Fruit fly (Drosophila melanogaster) whole organism, adult: ENCODE measurements around the gene goe.

ENCODE experiments used
- CG11617 ChIP-seq: fragments of 200-800 bp; sonication (Bioruptor generic); optimal IDR thresholded peaks from 2 replicates; lab custom pipeline; 2017; ENCODE audit warnings: mild to moderate bottlenecking, missing biosample characterization, missing genetic modification reagents, missing genetic modification characterization
- CG12768 ChIP-seq: fragments of 200-800 bp; sonication (Bioruptor generic); optimal IDR thresholded peaks from 2 replicates; lab custom pipeline; 2017; ENCODE audit warnings: missing biosample characterization, missing genetic modification characterization, mild to moderate bottlenecking, moderate library complexity, missing genetic modification reagents
- CG14711 ChIP-seq: fragments of 200-800 bp; sonication (Bioruptor generic); optimal IDR thresholded peaks from 2 replicates; lab custom pipeline; 2018; ENCODE audit warnings: missing biosample characterization, mild to moderate bottlenecking, missing genetic modification characterization, moderate library complexity
- CG1620 ChIP-seq: fragments of 200-800 bp; sonication (Bioruptor generic); optimal IDR thresholded peaks from 2 replicates; lab custom pipeline; 2016; ENCODE audit warnings: missing biosample characterization, missing genetic modification characterization
- CG33017 ChIP-seq: fragments of 200-800 bp; sonication (Bioruptor generic); optimal IDR thresholded peaks from 2 replicates; lab custom pipeline; 2018; ENCODE audit warnings: missing biosample characterization, mild to moderate bottlenecking, missing genetic modification characterization, moderate library complexity
- CG5204 ChIP-seq: fragments of 200-800 bp; sonication (Bioruptor generic); optimal IDR thresholded peaks from 2 replicates; lab custom pipeline; 2016; ENCODE audit warnings: missing biosample characterization, missing genetic modification characterization
- CG7045 ChIP-seq: fragments of 200-800 bp; sonication (Bioruptor generic); optimal IDR thresholded peaks from 2 replicates; lab custom pipeline; 2017; ENCODE audit warnings: missing biosample characterization, mild to moderate bottlenecking, missing genetic modification characterization
- CG7101 ChIP-seq: fragments of 200-800 bp; sonication (Bioruptor generic); optimal IDR thresholded peaks from 2 replicates; lab custom pipeline; 2018; ENCODE audit warnings: missing biosample characterization, mild to moderate bottlenecking, missing genetic modification characterization, moderate library complexity
- Clk ChIP-seq: fragments of 200-800 bp; sonication (Bioruptor generic); optimal IDR thresholded peaks from 2 replicates; lab custom pipeline; 2017; ENCODE audit warnings: missing biosample characterization, missing genetic modification characterization
- Crg-1 ChIP-seq: fragments of 200-800 bp; sonication (Bioruptor generic); optimal IDR thresholded peaks from 2 replicates; lab custom pipeline; 2016; ENCODE audit warnings: missing biosample characterization, missing genetic modification characterization
- Hr96 ChIP-seq: fragments of 200-800 bp; sonication (Bioruptor generic); optimal IDR thresholded peaks from 2 replicates; lab custom pipeline; 2016; ENCODE audit warnings: missing biosample characterization, missing genetic modification characterization
- Mnt ChIP-seq: fragments of 200-800 bp; sonication (Bioruptor generic); optimal IDR thresholded peaks from 2 replicates; lab custom pipeline; 2016; ENCODE audit warnings: missing biosample characterization, mild to moderate bottlenecking, missing genetic modification characterization
- bab1 ChIP-seq: fragments of 200-800 bp; sonication (Bioruptor generic); optimal IDR thresholded peaks from 3 replicates; lab custom pipeline; 2019; ENCODE audit warnings: missing biosample characterization, mild to moderate bottlenecking, missing genetic modification characterization, moderate library complexity
- cic ChIP-seq: fragments of 200-800 bp; sonication (Bioruptor generic); optimal IDR thresholded peaks from 2 replicates; lab custom pipeline; 2017; ENCODE audit warnings: missing biosample characterization, mild to moderate bottlenecking, missing genetic modification characterization, moderate library complexity
- cnc ChIP-seq, 2 experiments: fragments of >200 bp; optimal IDR thresholded peaks; 2 replicates each; lab custom pipeline; 2017
- kay ChIP-seq: fragments of 200-800 bp; sonication (Bioruptor generic); peaks from one replicate; lab custom pipeline; 2016; ENCODE audit warnings: missing biosample characterization, missing genetic modification characterization, borderline replicate concordance
- ovo ChIP-seq: fragments of 200-800 bp; sonication (Bioruptor generic); optimal IDR thresholded peaks from 2 replicates; lab custom pipeline; 2016; ENCODE audit warnings: missing biosample characterization, missing genetic modification characterization
- pad ChIP-seq: fragments of 200-800 bp; sonication (Bioruptor generic); optimal IDR thresholded peaks from 3 replicates; lab custom pipeline; 2017; ENCODE audit warnings: missing biosample characterization, missing genetic modification characterization, mild to moderate bottlenecking, moderate library complexity, missing genetic modification reagents
- tj ChIP-seq: fragments of 200-800 bp; sonication (Bioruptor generic); optimal IDR thresholded peaks from 3 replicates; lab custom pipeline; 2017; ENCODE audit warnings: missing biosample characterization, mild to moderate bottlenecking, missing genetic modification characterization, moderate library complexity
- toe ChIP-seq: fragments of 200-800 bp; sonication (Bioruptor generic); optimal IDR thresholded peaks from 2 replicates; lab custom pipeline; 2016; ENCODE audit warnings: missing biosample characterization, missing genetic modification characterization

The goe gene

DNA sequence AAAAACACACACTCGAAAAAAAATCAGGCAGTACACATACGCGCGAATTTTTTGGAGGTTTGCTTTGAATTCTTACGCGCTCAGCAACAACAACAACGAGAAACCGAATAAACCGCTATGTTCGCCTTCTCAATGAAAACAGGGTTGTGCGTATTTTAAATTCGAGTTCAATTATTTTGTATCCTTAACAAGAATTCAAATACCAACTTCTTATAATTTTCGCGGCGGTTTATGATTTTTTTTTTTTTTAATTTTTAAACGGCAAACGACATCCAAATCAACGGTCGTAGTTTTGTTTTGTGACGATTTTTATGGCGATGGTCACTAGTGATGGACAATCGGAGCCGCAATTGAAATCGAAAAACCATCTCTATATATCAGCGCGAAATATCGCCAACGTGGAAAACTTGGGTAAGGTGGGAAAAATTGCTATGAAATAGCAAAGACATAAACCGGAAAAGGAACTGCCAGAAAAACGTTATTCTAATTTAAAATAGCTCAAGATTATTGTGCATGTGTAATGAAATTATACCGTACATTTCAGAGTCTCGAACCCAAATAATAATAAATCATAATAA lies at the start of gene goe:
TSS of gene goe (minus strand) at position 332 of the 578 bp plus-strand sequence.
- TF ChIP-seq CG5204 (GFP tag; lab: Kevin White, UChicago) (peak; percentile 72), Crg-1 (GFP tag; lab: Kevin White, UChicago) (peak; percentile 70), CG1620 (GFP tag; lab: Kevin White, UChicago) (peak; percentile 90), CG11617 (GFP tag; lab: Kevin White, UChicago) (peak; percentile 75), CG7101 (tag; lab: Kevin White, UChicago) (peak; percentile 87), CG7045 (GFP tag; lab: Kevin White, UChicago) (no peak), cnc (optimal IDR thresholded peaks at IDR 0.05; lab: Kevin White, UChicago) (no peak), toe (GFP tag; lab: Kevin White, UChicago) (peak; percentile 67), CG14711 (peak; percentile 78), Mnt (GFP tag; lab: Kevin White, UChicago) (peak; percentile 74), CG12768 (no peak), pad (peak; percentile 56), kay (GFP tag; lab: Kevin White, UChicago) (peak; percentile 66), CG33017 (peak; percentile 7), Hr96 (peak; percentile 92), cic (GFP tag; lab: Kevin White, UChicago) (peak; percentile 22), bab1 (GFP tag; lab: Kevin White, UChicago) (peak; percentile 84), Clk (GFP tag; lab: Kevin White, UChicago) (no peak), ovo (GFP tag; lab: Kevin White, UChicago) (peak; percentile 94), tj (peak; percentile 46)

DNA sequence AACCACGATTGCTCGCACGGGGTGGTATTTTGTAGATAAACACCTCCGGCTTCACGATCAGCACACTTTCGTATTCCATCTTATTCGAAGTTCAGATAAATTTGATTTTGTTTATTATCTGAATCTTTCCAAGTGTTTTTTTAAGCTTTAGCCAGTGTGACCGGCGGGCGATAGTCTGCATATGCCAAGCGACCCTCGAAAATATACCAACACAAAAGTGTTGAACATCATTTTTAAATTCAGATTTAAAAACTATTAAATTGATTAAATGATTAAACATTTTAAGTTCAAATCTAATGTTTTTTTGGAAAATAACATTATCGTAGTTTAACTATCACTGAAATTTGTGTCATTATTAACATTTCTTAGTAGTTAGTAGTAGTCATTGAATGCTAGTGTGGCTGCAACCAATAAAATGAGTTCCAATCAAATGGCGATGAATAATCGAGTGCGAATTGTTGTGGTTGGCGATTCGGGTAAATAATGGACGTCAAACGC lies 48.9 kb upstream of the goe start, which contains the start of the genes CG9132 and CG4789:
TSS of gene CG9132 (minus strand) at position 181 of the 498 bp plus-strand sequence.
TSS of gene CG4789 (plus strand) at position 401 of the 498 bp plus-strand sequence.
- TF ChIP-seq CG1620 (GFP tag; lab: Kevin White, UChicago) (no peak), CG12768 (no peak), Hr96 (no peak), Crg-1 (GFP tag; lab: Kevin White, UChicago) (no peak), cnc (optimal IDR thresholded peaks at IDR 0.05; lab: Kevin White, UChicago) (no peak), kay (GFP tag; lab: Kevin White, UChicago) (no peak), CG5204 (GFP tag; lab: Kevin White, UChicago) (no peak), cic (GFP tag; lab: Kevin White, UChicago) (no peak)

DNA sequence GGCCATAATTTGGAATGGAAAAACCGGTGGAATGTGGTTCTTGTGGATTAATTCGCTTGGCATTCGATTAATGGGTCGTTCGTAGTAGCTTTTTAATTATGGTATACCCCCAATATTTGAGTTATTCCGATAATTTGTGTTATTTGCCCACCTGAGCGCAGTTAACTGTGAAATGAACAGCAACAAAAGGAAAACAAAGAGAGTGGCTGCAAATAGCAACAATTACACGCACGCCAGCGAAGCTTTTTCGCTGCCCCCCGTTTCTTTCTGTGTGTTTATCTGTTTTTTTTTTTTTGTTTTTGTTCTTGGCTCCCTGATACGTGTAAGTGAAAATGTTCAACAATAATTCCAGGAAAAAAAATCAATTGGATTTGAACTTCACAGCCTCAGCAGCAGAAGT lies 48.2 kb upstream of the goe start:
- TF ChIP-seq toe (GFP tag; lab: Kevin White, UChicago) (no peak), pad (no peak), Mnt (GFP tag; lab: Kevin White, UChicago) (peak; percentile 17), Clk (GFP tag; lab: Kevin White, UChicago) (no peak), tj (peak; percentile 1), CG5204 (GFP tag; lab: Kevin White, UChicago) (no peak), CG7101 (tag; lab: Kevin White, UChicago) (peak; percentile 4), bab1 (GFP tag; lab: Kevin White, UChicago) (peak; percentile 18)

DNA sequence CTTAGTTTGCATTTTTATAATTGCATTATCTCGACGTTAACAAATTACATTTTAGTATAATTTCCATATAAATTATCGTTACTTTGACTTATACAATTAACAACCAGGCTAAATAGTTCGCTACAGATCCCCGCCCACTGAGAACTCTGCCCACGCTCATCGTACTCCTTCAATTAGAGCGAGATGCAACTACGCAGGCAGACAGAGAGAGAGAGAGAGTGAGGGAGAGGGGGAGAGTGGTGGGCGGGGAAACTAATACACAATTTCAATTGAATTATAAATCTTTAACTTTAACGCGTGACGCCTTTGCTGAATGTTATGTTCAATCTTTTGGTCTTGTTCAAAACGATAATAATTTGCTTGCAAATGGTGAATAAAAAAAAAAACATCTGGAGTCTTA lies 46.5 kb upstream of the goe start:
- no peak for TF ChIP-seq CG7045 (GFP tag; lab: Kevin White, UChicago)
- no peak for TF ChIP-seq CG7101 (tag; lab: Kevin White, UChicago)
- no peak for TF ChIP-seq Hr96
- no peak for TF ChIP-seq ovo (GFP tag; lab: Kevin White, UChicago)
- no peak for TF ChIP-seq cnc (optimal IDR thresholded peaks at IDR 0.05; lab: Kevin White, UChicago)
- TF ChIP-seq tj: no peak

DNA sequence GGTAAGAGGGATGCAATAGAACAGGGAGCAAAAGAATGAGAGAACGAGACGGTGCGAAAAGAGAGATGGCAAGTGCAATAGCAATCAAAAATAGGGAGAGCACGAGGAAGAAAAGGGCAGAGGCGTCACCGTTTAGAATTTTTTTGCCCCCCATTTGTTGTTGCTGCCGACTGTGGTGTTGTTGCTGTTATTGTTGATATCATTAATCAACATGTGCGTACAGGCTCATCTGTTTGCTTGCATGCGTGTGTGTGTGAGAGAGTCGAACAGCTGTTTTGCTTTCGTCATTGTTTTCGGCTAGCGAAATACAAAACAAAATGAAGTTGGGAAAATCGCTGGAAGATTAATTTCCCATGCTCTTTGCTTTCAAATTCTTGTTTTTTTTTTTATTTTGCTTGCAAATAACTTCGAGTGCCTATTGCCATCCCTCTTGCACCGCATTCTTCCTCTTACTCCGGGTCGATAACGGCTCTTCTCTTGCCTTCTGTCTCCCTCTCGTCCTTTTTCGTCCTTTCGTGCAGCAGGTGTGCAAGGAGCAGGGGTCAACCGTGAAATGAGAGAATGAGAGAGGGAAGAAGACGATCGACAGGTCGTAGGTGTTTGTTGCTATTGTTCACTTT lies 41.5 kb upstream of the goe start:
- TF ChIP-seq Mnt (GFP tag; lab: Kevin White, UChicago): peak; percentile 69
- no peak for TF ChIP-seq kay (GFP tag; lab: Kevin White, UChicago)

DNA sequence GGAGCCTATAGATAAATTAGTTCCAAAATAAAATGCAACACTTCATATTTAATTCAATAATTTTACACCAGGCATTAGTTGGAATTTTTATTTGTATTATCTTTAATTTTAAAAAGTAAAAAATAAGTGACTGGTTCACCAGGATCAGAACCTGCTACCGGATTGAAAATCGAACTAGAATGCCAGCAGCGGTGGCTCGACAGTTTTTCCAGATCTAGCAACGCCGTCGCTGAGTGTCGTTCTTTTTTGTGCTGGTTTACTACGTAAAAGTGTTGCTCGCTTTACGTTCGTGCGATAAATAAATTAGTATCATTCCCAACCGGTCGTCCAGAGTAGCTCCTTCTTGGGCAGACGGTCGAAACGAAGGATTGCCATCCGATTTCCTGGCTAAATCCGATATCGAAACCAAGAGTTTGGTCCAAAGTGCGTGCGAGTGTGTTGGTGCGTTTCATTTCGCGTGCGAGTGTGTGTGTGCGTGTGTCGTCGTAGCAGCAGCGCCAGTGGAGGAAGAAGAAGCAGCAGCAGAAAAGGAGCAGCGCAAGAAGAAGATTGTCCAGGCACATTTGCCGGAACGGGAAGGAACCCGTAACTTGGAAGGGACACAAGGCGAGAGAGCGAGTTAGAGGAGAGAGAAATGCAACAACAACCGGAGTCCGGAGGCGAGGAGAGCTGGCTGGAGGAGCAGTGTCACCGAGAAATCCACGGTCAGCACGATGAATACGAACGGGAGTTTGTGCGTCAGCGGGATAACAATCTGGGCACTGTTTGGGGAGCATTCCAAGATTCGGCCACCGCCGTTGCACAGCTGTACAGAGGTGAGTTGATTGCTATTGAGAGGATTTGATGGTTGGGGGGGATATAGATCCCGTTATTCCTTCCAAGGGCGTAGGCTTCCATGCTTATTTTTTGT lies 40.5 kb upstream of the goe start, which contains the start of gene CG4768:
TSS of gene CG4768 (plus strand) at position 200 of the 910 bp plus-strand sequence.
- TF ChIP-seq toe (GFP tag; lab: Kevin White, UChicago): no peak
- TF ChIP-seq Mnt (GFP tag; lab: Kevin White, UChicago): peak; percentile 69
- no peak for TF ChIP-seq cic (GFP tag; lab: Kevin White, UChicago)
- TF ChIP-seq Clk (GFP tag; lab: Kevin White, UChicago): no peak
- no peak for TF ChIP-seq CG33017
- no peak for TF ChIP-seq cnc (optimal IDR thresholded peaks at IDR 0.05; lab: Kevin White, UChicago)
- TF ChIP-seq CG7101 (tag; lab: Kevin White, UChicago): no peak
- TF ChIP-seq CG1620 (GFP tag; lab: Kevin White, UChicago): peak; percentile 25
- peak; percentile 50 for TF ChIP-seq bab1 (GFP tag; lab: Kevin White, UChicago)
- TF ChIP-seq Crg-1 (GFP tag; lab: Kevin White, UChicago): no peak
- TF ChIP-seq tj: peak; percentile 12
- TF ChIP-seq Hr96: no peak
- no peak for TF ChIP-seq kay (GFP tag; lab: Kevin White, UChicago)
- TF ChIP-seq CG5204 (GFP tag; lab: Kevin White, UChicago): no peak
- TF ChIP-seq CG14711: no peak
- no peak for TF ChIP-seq ovo (GFP tag; lab: Kevin White, UChicago)
- TF ChIP-seq CG11617 (GFP tag; lab: Kevin White, UChicago): no peak
- no peak for TF ChIP-seq CG7045 (GFP tag; lab: Kevin White, UChicago)
- TF ChIP-seq pad: peak; percentile 96
- no peak for TF ChIP-seq CG12768
